Worm (Caenorhabditis elegans) whole organism, L1 larva: ENCODE measurements around the gene irld-65.

Experiments
- Y116A8C.19 ChIP-seq: sonication (generic microtip); optimal IDR thresholded peaks from 2 replicates; lab custom pipeline; 2016; ENCODE audit warnings: missing compliant biosample characterization, missing genetic modification characterization, borderline replicate concordance
- alr-1 ChIP-seq: fragments of 200-800 bp; sonication (Bioruptor generic); optimal IDR thresholded peaks from 2 replicates; lab custom pipeline; 2018; ENCODE audit warnings: borderline replicate concordance, mild to moderate bottlenecking, missing genetic modification characterization, missing compliant biosample characterization
- ceh-88 ChIP-seq: fragments of 200-800 bp; sonication (Bioruptor generic); IDR thresholded peaks from 2 replicates; pipeline ENCODE4 v1.3.6; 2022; ENCODE audit warnings: missing genetic modification characterization, missing compliant biosample characterization
- ceh-90 ChIP-seq: sonication (generic microtip); optimal IDR thresholded peaks from 2 replicates; lab custom pipeline; 2016; ENCODE audit warnings: missing genetic modification characterization, missing compliant biosample characterization
- efl-1 ChIP-seq, 4 experiments: fragments of 150-350 bp; optimal IDR thresholded peaks in 3 of 4; peaks in 1 of 4; 1 replicate in 1 of 4; 2 replicates in 3 of 4; lab custom pipeline; 2014; ENCODE audit warnings: missing biosample characterization in 2 of 4, missing genetic modification characterization in 2 of 4, missing genetic modification reagents in 2 of 4
- egl-13 ChIP-seq: sonication (generic microtip); optimal IDR thresholded peaks from 2 replicates; lab custom pipeline; 2016; ENCODE audit warnings: missing genotype, missing genetic modification reagents, missing genetic modification characterization, missing compliant biosample characterization
- egl-27 ChIP-seq, 2 experiments: fragments of 150-350 bp in 1 of 2; sonication (generic microtip); optimal IDR thresholded peaks; 3 replicates each; lab custom pipeline; 2017 to 2018; ENCODE audit warnings: missing biosample characterization in 2 of 2, missing genetic modification characterization in 2 of 2, missing genetic modification reagents in 2 of 2
- elt-2 ChIP-seq: sonication (generic microtip); optimal IDR thresholded peaks from 2 replicates; lab custom pipeline; 2016; ENCODE audit warnings: missing genetic modification characterization, mild to moderate bottlenecking, inconsistent platforms, missing compliant biosample characterization, missing genetic modification reagents
- ets-5 ChIP-seq: fragments of 200-800 bp; sonication (Bioruptor generic); IDR thresholded peaks from 2 replicates; pipeline ENCODE4 v1.3.6; 2022; ENCODE audit warnings: missing genetic modification characterization, missing compliant biosample characterization
- fos-1 ChIP-seq: fragments of 150-350 bp; optimal IDR thresholded peaks from 2 replicates; lab custom pipeline; 2014; ENCODE audit warnings: missing biosample characterization, missing genetic modification characterization
- irx-1 ChIP-seq: sonication (generic microtip); optimal IDR thresholded peaks from 2 replicates; lab custom pipeline; 2016; ENCODE audit warnings: missing genetic modification characterization, missing compliant biosample characterization
- lin-35 ChIP-seq, 2 experiments: fragments of 150-350 bp; optimal IDR thresholded peaks; 2 replicates each; lab custom pipeline; 2014; ENCODE audit warnings: missing biosample characterization in 2 of 2, missing genetic modification characterization in 2 of 2, missing genetic modification reagents in 2 of 2
- lir-3 ChIP-seq: sonication (generic microtip); optimal IDR thresholded peaks from 2 replicates; lab custom pipeline; 2016; ENCODE audit warnings: mild to moderate bottlenecking, missing genetic modification characterization, moderate library complexity, missing compliant biosample characterization; ENCODE audit not compliant: poor library complexity
- mep-1 ChIP-seq: fragments of 150-350 bp; optimal IDR thresholded peaks from 2 replicates; lab custom pipeline; 2014; ENCODE audit warnings: missing biosample characterization, missing genetic modification characterization
- nhr-11 ChIP-seq: fragments of 150-350 bp; optimal IDR thresholded peaks from 2 replicates; lab custom pipeline; 2014; ENCODE audit warnings: missing biosample characterization, missing genetic modification characterization
- nhr-19 ChIP-seq: fragments of 200-800 bp; sonication (Bioruptor generic); conservative IDR thresholded peaks from 2 replicates; pipeline ENCODE4 v1.3.6; 2022; ENCODE audit warnings: missing genetic modification characterization, missing compliant biosample characterization
- nhr-237 ChIP-seq: fragments of 150-350 bp; optimal IDR thresholded peaks from 2 replicates; lab custom pipeline; 2014; ENCODE audit warnings: missing biosample characterization, missing genetic modification characterization
- nhr-77 ChIP-seq: fragments of 150-350 bp; optimal IDR thresholded peaks from 2 replicates; lab custom pipeline; 2014; ENCODE audit warnings: missing biosample characterization, missing genetic modification characterization
- nhr-84 ChIP-seq: sonication (generic microtip); optimal IDR thresholded peaks from 2 replicates; lab custom pipeline; 2017; ENCODE audit warnings: missing biosample characterization, missing genetic modification characterization
- nhr-85 ChIP-seq: sonication (generic microtip); peaks from one replicate; lab custom pipeline; 2016; ENCODE audit warnings: missing genetic modification characterization, inconsistent platforms, missing compliant biosample characterization
- nhr-90 ChIP-seq: sonication (generic microtip); optimal IDR thresholded peaks from 2 replicates; lab custom pipeline; 2016; ENCODE audit warnings: mild to moderate bottlenecking, missing genetic modification characterization, missing compliant biosample characterization; ENCODE audit not compliant: poor library complexity
- pqm-1 ChIP-seq: sonication (generic microtip); optimal IDR thresholded peaks from 3 replicates; lab custom pipeline; 2017; ENCODE audit warnings: missing biosample characterization, missing genetic modification characterization
- snpc-4 ChIP-seq: fragments of 150-350 bp; optimal IDR thresholded peaks from 2 replicates; lab custom pipeline; 2014; ENCODE audit warnings: missing biosample characterization, missing genetic modification characterization
- tlp-1 ChIP-seq: fragments of 150-350 bp; optimal IDR thresholded peaks from 2 replicates; lab custom pipeline; 2014; ENCODE audit warnings: missing biosample characterization, missing genetic modification characterization
- unc-30 ChIP-seq: sonication (generic microtip); optimal IDR thresholded peaks from 2 replicates; lab custom pipeline; 2017; ENCODE audit warnings: missing biosample characterization, missing genetic modification characterization
- unc-62 ChIP-seq: fragments of 150-350 bp; optimal IDR thresholded peaks from 2 replicates; lab custom pipeline; 2014; ENCODE audit warnings: missing biosample characterization, missing genetic modification reagents, missing genetic modification characterization
- unc-98 ChIP-seq: fragments of 200-800 bp; sonication (Bioruptor generic); IDR thresholded peaks from 2 replicates; pipeline ENCODE4 v1.3.6; 2022; ENCODE audit warnings: missing genetic modification characterization, missing compliant biosample characterization
- zip-4 ChIP-seq: fragments of 200-800 bp; sonication (Bioruptor generic); optimal IDR thresholded peaks from 2 replicates; lab custom pipeline; 2018; ENCODE audit warnings: mild to moderate bottlenecking, missing genetic modification characterization, moderate library complexity, missing compliant biosample characterization

The irld-65 gene

DNA sequence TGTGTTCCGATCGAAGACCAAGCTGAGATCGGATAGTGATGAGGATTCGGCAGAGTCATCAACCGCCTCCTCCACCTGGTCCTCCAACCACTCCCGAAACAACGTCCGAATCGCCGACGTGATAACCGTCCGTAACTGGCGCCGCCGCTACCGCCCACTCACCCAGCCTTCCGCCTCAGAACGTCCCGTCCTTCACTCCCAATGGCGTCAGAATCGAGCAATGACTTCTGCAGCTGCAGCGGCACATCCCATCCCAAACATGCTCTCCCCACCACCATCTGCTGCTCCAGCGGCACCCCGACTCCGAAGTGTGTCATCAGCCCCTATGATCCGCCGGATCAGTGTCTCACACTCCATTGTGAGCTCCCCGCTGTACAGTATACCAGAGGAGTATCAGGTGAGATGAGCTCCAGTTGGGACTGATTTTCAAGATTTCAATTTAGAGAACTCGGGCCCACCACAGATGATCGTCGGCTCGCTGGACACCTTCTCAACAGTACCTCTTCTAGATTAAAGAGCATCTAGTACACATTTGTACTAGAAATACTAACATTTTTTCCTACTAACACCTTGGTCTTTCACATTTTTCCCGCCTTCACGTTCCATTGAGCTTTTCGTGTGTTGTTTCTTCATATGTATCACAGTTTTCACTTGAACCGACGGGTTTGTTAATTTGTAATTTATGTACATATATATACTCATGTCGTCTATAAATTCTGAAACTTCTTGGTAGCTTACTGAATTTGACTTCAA lies 11.8 kb downstream of the irld-65 start:
- TF ChIP-seq unc-30 (tag; lab: Kevin White, UChicago) (no peak), zip-4 (GFP tag; lab: Kevin White, UChicago) (no peak), tlp-1 (tag; lab: Kevin White, UChicago) (no peak), snpc-4 (no peak), nhr-85 (no peak), efl-1 (optimal IDR thresholded peaks at IDR 0.05; lab: Kevin White, UChicago) (no peak), efl-1 (GFP tag; optimal IDR thresholded peaks at IDR 0.05 in 1 of 2; lab: Kevin White, UChicago) (peak in 1 of 2 experiments; percentile 51), lir-3 (tag; lab: Kevin White, UChicago) (no peak), nhr-90 (tag; lab: Kevin White, UChicago) (no peak), nhr-84 (tag; lab: Kevin White, UChicago) (no peak)

DNA sequence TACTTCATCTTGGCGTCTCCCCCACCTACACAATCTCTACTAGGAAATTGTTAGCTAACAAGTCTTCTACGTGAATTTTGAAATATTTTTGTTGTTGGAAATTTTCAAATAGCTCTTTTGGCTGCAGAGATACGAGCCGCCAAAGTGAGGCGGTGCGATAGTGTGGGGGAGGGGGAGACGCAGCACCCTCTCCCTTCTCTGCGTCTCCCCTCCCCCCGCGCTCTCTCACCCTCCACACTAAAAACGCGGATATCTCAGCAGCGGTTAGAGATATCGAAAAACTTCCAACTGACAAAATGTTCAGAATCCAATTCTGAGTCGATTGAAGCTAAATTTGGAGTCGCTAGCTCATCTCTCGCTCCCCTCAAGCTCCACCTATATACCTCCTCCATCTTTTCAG lies 12.7 kb downstream of the irld-65 start:
- TF ChIP-seq efl-1 (optimal IDR thresholded peaks at IDR 0.05; lab: Kevin White, UChicago) (no peak), efl-1 (GFP tag; optimal IDR thresholded peaks at IDR 0.05 in 1 of 2; lab: Kevin White, UChicago) (peak in 1 of 2 experiments; percentile 18), nhr-90 (tag; lab: Kevin White, UChicago) (no peak)

DNA sequence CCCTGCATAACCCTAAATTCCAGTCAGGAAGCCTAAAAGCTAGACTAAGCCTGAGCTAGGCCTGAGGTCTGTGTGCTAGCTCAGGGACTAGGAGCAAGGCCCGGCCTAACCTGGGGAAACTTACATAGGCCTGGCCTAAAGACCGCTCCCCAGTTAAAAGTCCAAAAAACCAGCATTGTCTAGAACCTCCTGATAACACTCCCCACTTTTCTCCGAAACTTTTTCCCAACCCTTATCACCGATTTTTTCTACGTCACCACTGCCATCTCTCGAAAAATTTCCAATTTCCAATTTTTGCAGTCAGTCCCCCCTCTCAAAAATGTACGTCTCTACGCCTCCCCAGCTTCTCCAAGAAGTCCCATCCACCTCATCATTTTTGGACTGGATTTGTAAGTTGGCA lies 14.1 kb downstream of the irld-65 start, which contains the start of gene ZK355.2:
ZK355.2 (plus strand) TSS at position 301 of the 400 bp plus-strand sequence.
- TF ChIP-seq nhr-11 (tag; lab: Kevin White, UChicago), result no peak
- peak; percentile 50 for TF ChIP-seq pqm-1 (tag; lab: Kevin White, UChicago)

DNA sequence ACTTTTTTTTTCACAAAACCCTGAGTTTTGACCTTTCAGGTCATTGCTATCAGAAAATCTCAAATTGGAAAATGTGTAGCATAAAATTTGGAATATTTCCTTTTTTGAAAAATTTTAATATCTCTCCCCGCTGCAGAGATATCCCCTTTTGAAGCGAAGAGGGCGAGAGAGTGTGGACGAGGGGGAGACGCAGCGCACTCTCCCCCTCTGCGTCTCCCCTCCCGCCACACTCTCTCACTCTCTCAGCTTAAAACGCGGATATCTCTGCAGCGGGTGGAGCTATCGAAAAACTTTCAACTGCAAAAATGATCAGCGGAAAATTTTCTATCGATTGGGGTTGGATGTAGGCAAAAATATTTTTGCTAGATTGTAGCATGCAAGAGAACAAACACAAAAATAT lies 15.0 kb downstream of the irld-65 start:
- TF ChIP-seq fos-1 (tag; lab: Kevin White, UChicago) (no peak), egl-27 (tag; optimal IDR thresholded peaks at IDR 0.05; lab: Kevin White, UChicago) (no peak), ceh-88 (no peak)

DNA sequence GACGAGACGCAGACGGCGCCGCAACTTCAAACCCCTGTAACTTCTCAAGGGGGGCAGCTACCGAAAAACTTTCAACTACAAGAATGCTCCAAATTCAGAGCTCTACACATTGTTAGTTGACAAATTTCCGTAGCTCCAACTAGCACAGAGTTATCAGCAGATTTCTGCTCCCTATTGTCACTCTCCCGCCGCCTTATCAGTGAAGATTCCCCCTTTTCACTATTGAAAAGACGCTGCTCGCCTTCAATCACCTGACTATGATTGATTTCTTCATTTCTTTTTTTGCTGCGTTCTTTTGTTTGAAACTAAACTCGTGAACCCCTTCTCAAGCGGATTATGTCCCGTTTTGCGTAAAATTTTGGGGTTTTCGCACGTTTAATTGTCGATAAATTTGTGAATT lies 15.4 kb downstream of the irld-65 start:
- TF ChIP-seq lin-35 (GFP tag; optimal IDR thresholded peaks at IDR 0.05; lab: Kevin White, UChicago), result peak in 1 of 2 experiments; percentile 34
- no peak for TF ChIP-seq ceh-90 (tag; lab: Kevin White, UChicago)
- TF ChIP-seq nhr-77 (tag; lab: Kevin White, UChicago), result no peak
- no peak for TF ChIP-seq nhr-237 (tag; lab: Kevin White, UChicago)
- TF ChIP-seq ets-5 (GFP tag; lab: Robert Waterston, UW), result no peak
- no peak for TF ChIP-seq unc-98 (GFP tag; lab: Robert Waterston, UW)
- TF ChIP-seq nhr-19 (GFP tag; lab: Robert Waterston, UW), result no peak
- no peak for TF ChIP-seq unc-30 (tag; lab: Kevin White, UChicago)
- TF ChIP-seq mep-1 (tag; lab: Kevin White, UChicago), result no peak
- no peak for TF ChIP-seq egl-13 (tag; lab: Kevin White, UChicago)
- peak; percentile 41 for TF ChIP-seq elt-2 (tag; lab: Kevin White, UChicago)
- TF ChIP-seq, all 84 proteins: peak for 2

DNA sequence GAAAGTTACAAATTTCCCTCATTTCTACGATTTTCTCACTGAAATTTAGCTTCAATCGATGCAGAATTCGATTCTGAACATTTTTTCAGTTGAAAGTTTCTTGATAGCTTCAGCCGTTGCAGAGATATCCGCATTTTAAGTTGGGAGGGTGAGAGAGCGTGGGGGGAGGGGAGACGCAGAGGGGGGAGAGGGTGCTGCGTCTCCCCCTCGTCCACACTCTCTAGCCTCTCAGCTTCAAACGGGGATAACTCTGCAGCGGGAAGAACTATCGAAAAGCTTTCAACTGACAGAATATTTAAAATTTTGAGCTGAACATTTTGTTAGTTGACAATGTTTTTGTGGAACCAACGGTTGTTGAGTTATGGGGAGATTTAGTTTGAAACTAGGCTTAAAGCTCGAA lies 15.9 kb downstream of the irld-65 start:
- no peak for TF ChIP-seq unc-62 (GFP tag; lab: Kevin White, UChicago)
- TF ChIP-seq Y116A8C.19 (tag; lab: Kevin White, UChicago), result no peak
- TF ChIP-seq irx-1 (tag; lab: Kevin White, UChicago), result no peak
- TF ChIP-seq alr-1 (tag; lab: Kevin White, UChicago), result no peak
